Worm (Caenorhabditis elegans) whole organism, L4 larva: Measurements from ENCODE around the gene T21B10.4.

Source experiments
- D1046.2 ChIP-seq: fragments of 200-800 bp; sonication (Bioruptor generic); IDR thresholded peaks from 2 replicates; pipeline ENCODE4 v1.3.6; 2022; ENCODE audit warnings: missing genetic modification characterization, missing compliant biosample characterization
- F26F4.8 ChIP-seq: fragments of 200-800 bp; sonication (Bioruptor generic); conservative IDR thresholded peaks from 2 replicates; pipeline ENCODE4 v1.3.6; 2022; ENCODE audit warnings: missing genetic modification characterization, missing compliant biosample characterization
- F37D6.2 ChIP-seq: sonication (generic microtip); optimal IDR thresholded peaks from 2 replicates; lab custom pipeline; 2016; ENCODE audit warnings: mild to moderate bottlenecking, missing genetic modification characterization, missing compliant biosample characterization
- T20F7.1 ChIP-seq: fragments of 200-800 bp; sonication (Bioruptor generic); optimal IDR thresholded peaks from 2 replicates; lab custom pipeline; 2018; ENCODE audit warnings: mild to moderate bottlenecking, missing genetic modification characterization, missing compliant biosample characterization
- T26A8.4 ChIP-seq: fragments of 200-800 bp; sonication (Bioruptor generic); IDR thresholded peaks from 2 replicates; pipeline ENCODE4 v1.3.6; 2022; ENCODE audit warnings: missing genetic modification characterization, missing compliant biosample characterization
- Y105C5A.15 ChIP-seq: fragments of 200-800 bp; sonication (Bioruptor generic); IDR thresholded peaks from 2 replicates; pipeline ENCODE4 v1.3.6; 2022; ENCODE audit warnings: missing genetic modification characterization, missing compliant biosample characterization
- Y75B8A.6 ChIP-seq: fragments of 200-800 bp; sonication (Bioruptor generic); IDR thresholded peaks from 2 replicates; pipeline ENCODE4 v1.3.6; 2022; ENCODE audit warnings: missing genetic modification reagents, missing genetic modification characterization, missing compliant biosample characterization
- aha-1 ChIP-seq: fragments of 150-350 bp; peaks from one replicate; lab custom pipeline; 2014; ENCODE audit warnings: missing biosample characterization, missing genetic modification characterization
- aly-2 ChIP-seq: sonication (generic microtip); optimal IDR thresholded peaks from 2 replicates; lab custom pipeline; 2018; ENCODE audit warnings: missing biosample characterization, missing genetic modification characterization
- ama-1 ChIP-seq: fragments of 150-350 bp; optimal IDR thresholded peaks from 2 replicates; lab custom pipeline; 2014; ENCODE audit warnings: inconsistent platforms, mixed read lengths
- ceh-20 ChIP-seq: fragments of 200-800 bp; sonication (Bioruptor generic); IDR thresholded peaks from 2 replicates; pipeline ENCODE4 v1.3.6; 2022; ENCODE audit warnings: missing genetic modification reagents, missing genetic modification characterization, missing compliant biosample characterization
- ceh-44 ChIP-seq: fragments of 200-800 bp; sonication (Bioruptor generic); IDR thresholded peaks from 2 replicates; pipeline ENCODE4 v1.3.6; 2022; ENCODE audit warnings: missing genetic modification reagents, missing genetic modification characterization, missing compliant biosample characterization
- ctbp-1 ChIP-seq: fragments of 200-800 bp; sonication (Bioruptor generic); IDR thresholded peaks from 2 replicates; pipeline ENCODE4 v1.3.6; 2022; ENCODE audit warnings: missing genetic modification reagents, missing genetic modification characterization, missing compliant biosample characterization
- daf-12 ChIP-seq: fragments of 150-350 bp; optimal IDR thresholded peaks from 2 replicates; lab custom pipeline; 2014; ENCODE audit warnings: missing biosample characterization, missing genetic modification reagents, missing genetic modification characterization
- daf-16 ChIP-seq, 3 experiments: sonication (generic microtip); optimal IDR thresholded peaks; 2 replicates each; lab custom pipeline; 2016 to 2017; ENCODE audit warnings: missing genetic modification characterization in 3 of 3, missing genetic modification reagents in 3 of 3, mild to moderate bottlenecking in 2 of 3, missing compliant biosample characterization in 2 of 3, missing biosample characterization in 1 of 3, moderate library complexity in 1 of 3
- daf-19 ChIP-seq: fragments of 200-800 bp; sonication (Bioruptor generic); conservative IDR thresholded peaks from 2 replicates; pipeline ENCODE4 v1.3.6; 2022; ENCODE audit warnings: missing genetic modification characterization, missing compliant biosample characterization
- dmd-6 ChIP-seq: fragments of 200-800 bp; sonication (Bioruptor generic); IDR thresholded peaks from 2 replicates; pipeline ENCODE4 v1.3.6; 2022; ENCODE audit warnings: missing genetic modification reagents, missing genetic modification characterization, missing compliant biosample characterization
- egl-27 ChIP-seq: sonication (generic microtip); optimal IDR thresholded peaks from 3 replicates; lab custom pipeline; 2017; ENCODE audit warnings: missing biosample characterization, missing genetic modification reagents, missing genetic modification characterization
- hif-1 ChIP-seq, 2 experiments: sonication (generic microtip); optimal IDR thresholded peaks; 2 replicates each; lab custom pipeline; 2016 to 2017; ENCODE audit warnings: missing compliant biosample characterization in 2 of 2, missing genetic modification characterization in 2 of 2, missing genetic modification reagents in 2 of 2, missing genotype in 2 of 2, mild to moderate bottlenecking in 1 of 2
- hmg-1.1 ChIP-seq: fragments of 200-800 bp; sonication (Bioruptor generic); IDR thresholded peaks from 2 replicates; pipeline ENCODE4 v1.3.6; 2022; ENCODE audit warnings: missing genetic modification reagents, missing genetic modification characterization, missing compliant biosample characterization
- jun-1 ChIP-seq: fragments of 150-350 bp; optimal IDR thresholded peaks from 2 replicates; lab custom pipeline; 2014; ENCODE audit warnings: missing biosample characterization, missing genetic modification reagents, missing genetic modification characterization
- lim-7 ChIP-seq: fragments of 200-800 bp; sonication (Bioruptor generic); IDR thresholded peaks from 2 replicates; pipeline ENCODE4 v1.3.6; 2022; ENCODE audit warnings: missing genetic modification characterization, missing compliant biosample characterization
- lin-13 ChIP-seq: fragments of 150-350 bp; optimal IDR thresholded peaks from 2 replicates; lab custom pipeline; 2014; ENCODE audit warnings: missing biosample characterization, missing genetic modification reagents, missing genetic modification characterization
- lin-38 ChIP-seq: fragments of 200-800 bp; sonication (Bioruptor generic); IDR thresholded peaks from 2 replicates; pipeline ENCODE4 v1.3.6; 2022; ENCODE audit warnings: missing genetic modification reagents, missing genetic modification characterization, missing compliant biosample characterization
- lsy-2 ChIP-seq, 2 experiments: fragments of 150-350 bp in 1 of 2; sonication (generic microtip) in 1 of 2; optimal IDR thresholded peaks; 2 replicates each; lab custom pipeline; 2014 to 2017; ENCODE audit warnings: missing biosample characterization in 2 of 2, missing genetic modification characterization in 2 of 2
- madf-5 ChIP-seq, 2 experiments: fragments of 200-800 bp; sonication (Bioruptor generic); IDR thresholded peaks; 2 replicates each; pipeline ENCODE4 v1.3.6; 2022; ENCODE audit warnings: missing compliant biosample characterization in 2 of 2, missing genetic modification characterization in 2 of 2
- mep-1 ChIP-seq: fragments of 150-350 bp; sonication (generic microtip); optimal IDR thresholded peaks from 3 replicates; lab custom pipeline; 2014; ENCODE audit warnings: missing biosample characterization, missing genetic modification characterization
- mes-2 ChIP-seq: sonication (generic microtip); optimal IDR thresholded peaks from 2 replicates; lab custom pipeline; 2016; ENCODE audit warnings: missing genotype, mild to moderate bottlenecking, missing genetic modification characterization, missing compliant biosample characterization; ENCODE audit not compliant: poor library complexity, severe bottlenecking
- nhr-111 ChIP-seq: fragments of 200-800 bp; sonication (Bioruptor generic); optimal IDR thresholded peaks from 2 replicates; lab custom pipeline; 2018; ENCODE audit warnings: mild to moderate bottlenecking, missing genetic modification characterization, missing compliant biosample characterization
- nhr-28 ChIP-seq: fragments of 150-350 bp; optimal IDR thresholded peaks from 2 replicates; lab custom pipeline; 2014; ENCODE audit warnings: missing biosample characterization, missing genetic modification characterization
- nhr-41 ChIP-seq: fragments of 200-800 bp; sonication (Bioruptor generic); IDR thresholded peaks from 2 replicates; pipeline ENCODE4 v1.3.6; 2022; ENCODE audit warnings: missing genetic modification reagents, missing genetic modification characterization, missing compliant biosample characterization
- nhr-48 ChIP-seq: sonication (generic microtip); optimal IDR thresholded peaks from 2 replicates; lab custom pipeline; 2016; ENCODE audit warnings: mild to moderate bottlenecking, missing genetic modification characterization, missing compliant biosample characterization
- nhr-77 ChIP-seq: fragments of 150-350 bp; optimal IDR thresholded peaks from 2 replicates; lab custom pipeline; 2014; ENCODE audit warnings: missing biosample characterization, missing genetic modification characterization
- php-3 ChIP-seq: fragments of 200-800 bp; sonication (Bioruptor generic); IDR thresholded peaks from 2 replicates; pipeline ENCODE4 v1.3.6; 2022; ENCODE audit warnings: missing genetic modification reagents, missing genetic modification characterization, missing compliant biosample characterization
- saeg-2 ChIP-seq: fragments of 200-800 bp; sonication (Bioruptor generic); IDR thresholded peaks from 2 replicates; pipeline ENCODE4 v1.3.6; 2022; ENCODE audit warnings: missing genetic modification reagents, missing genetic modification characterization, missing compliant biosample characterization
- sdz-12 ChIP-seq: fragments of 200-800 bp; sonication (Bioruptor generic); optimal IDR thresholded peaks from 2 replicates; lab custom pipeline; 2018; ENCODE audit warnings: mild to moderate bottlenecking, missing genetic modification characterization, missing compliant biosample characterization
- set-16 ChIP-seq: fragments of 200-800 bp; sonication (Bioruptor generic); IDR thresholded peaks from 2 replicates; pipeline ENCODE4 v1.3.6; 2022; ENCODE audit warnings: missing genetic modification reagents, missing genetic modification characterization, missing compliant biosample characterization
- skn-1 ChIP-seq: fragments of 150-350 bp; optimal IDR thresholded peaks from 2 replicates; lab custom pipeline; 2014; ENCODE audit warnings: missing biosample characterization, missing genetic modification characterization
- snpc-1.2 ChIP-seq: fragments of 200-800 bp; sonication (Bioruptor generic); IDR thresholded peaks from 2 replicates; pipeline ENCODE4 v1.3.6; 2022; ENCODE audit warnings: missing genetic modification reagents, missing genetic modification characterization, missing compliant biosample characterization
- tra-1 ChIP-seq: fragments of 200-800 bp; sonication (Bioruptor generic); IDR thresholded peaks from 2 replicates; pipeline ENCODE4 v1.3.6; 2022; ENCODE audit warnings: missing genetic modification reagents, missing genetic modification characterization, missing compliant biosample characterization
- unc-130 ChIP-seq: sonication (generic microtip); optimal IDR thresholded peaks from 2 replicates; lab custom pipeline; 2016; ENCODE audit warnings: missing genetic modification reagents, missing genetic modification characterization, missing compliant biosample characterization
- vab-7 ChIP-seq: fragments of 200-800 bp; sonication (Bioruptor generic); IDR thresholded peaks from 2 replicates; pipeline ENCODE4 v1.3.6; 2022; ENCODE audit warnings: missing genetic modification reagents, missing genetic modification characterization, missing compliant biosample characterization
- zag-1 ChIP-seq: fragments of 150-350 bp; optimal IDR thresholded peaks from 2 replicates; lab custom pipeline; 2014; ENCODE audit warnings: missing biosample characterization, missing genetic modification characterization

T21B10.4 gene

ce11 chrII:8931405-8932149, 9.1 kb upstream of the T21B10.4 start (continued):
- TF ChIP-seq nhr-77 (tag; lab: Kevin White, UChicago) (no peak), ceh-44 (GFP tag; lab: Robert Waterston, UW) (no peak), aha-1 (tag; lab: Kevin White, UChicago) (peak; percentile 99), mes-2 (tag; lab: Kevin White, UChicago) (peak; percentile 15), ama-1 (lab: Kevin White, UChicago) (no peak), snpc-1.2 (GFP tag; lab: Robert Waterston, UW) (no peak), T20F7.1 (GFP tag; lab: Kevin White, UChicago) (no peak), nhr-48 (tag; lab: Kevin White, UChicago) (no peak), Y75B8A.6 (GFP tag; lab: Robert Waterston, UW) (0 out of 2 replicates have a peak, but pooled peaks have one; percentile 7)

- no peak for TF ChIP-seq F37D6.2
- TF ChIP-seq ama-1 (lab: Kevin White, UChicago) = no peak
- peak; percentile 48 for TF ChIP-seq set-16
- TF ChIP-seq aha-1 (tag; lab: Kevin White, UChicago) = peak; percentile 88
Observed at ce11 chrII:8932392-8932791, 8.3 kb upstream of the T21B10.4 start.

ce11 chrII:8933693-8934432, 6.8 kb upstream of the T21B10.4 start, which contains the start of gene T21B10.3:
T21B10.3 (plus strand) TSS chrII:8934382.
- no peak for TF ChIP-seq daf-12
- peak; percentile 38 for TF ChIP-seq sdz-12
- TF ChIP-seq nhr-111 (GFP tag; lab: Kevin White, UChicago) = no peak
- 0 out of 2 replicates have a peak, but pooled peaks have one; percentile 21 for TF ChIP-seq Y105C5A.15 (GFP tag; lab: Robert Waterston, UW)
- no peak for TF ChIP-seq nhr-28 (tag; lab: Kevin White, UChicago)
- TF ChIP-seq aha-1 (tag; lab: Kevin White, UChicago) = peak; percentile 89
- TF ChIP-seq lin-13 (GFP tag; lab: Kevin White, UChicago) = peak; percentile 26
- peak; percentile 38 for TF ChIP-seq hmg-1.1
- no peak for TF ChIP-seq aly-2 (tag; lab: Kevin White, UChicago)
- TF ChIP-seq daf-16 (GFP tag; optimal IDR thresholded peaks at IDR 0.05; lab: Kevin White, UChicago) = peak in 1 of 2 experiments; percentile 62
- TF ChIP-seq daf-16 (tag; optimal IDR thresholded peaks at IDR 0.05; lab: Kevin White, UChicago) = peak; percentile 2
- no peak for TF ChIP-seq jun-1 (tag; lab: Kevin White, UChicago)
- TF ChIP-seq D1046.2 (GFP tag; lab: Robert Waterston, UW) = 0 out of 2 replicates have a peak, but pooled peaks have one; percentile 61
- no peak for TF ChIP-seq egl-27
- TF ChIP-seq ceh-20 (GFP tag; lab: Robert Waterston, UW) = peak; percentile 53; the same call in 1 of the 2 replicates
- peak; percentile 40 for TF ChIP-seq dmd-6 (GFP tag; lab: Robert Waterston, UW)
- TF ChIP-seq lin-38 = peak; percentile 86
- peak; percentile 54; the same call in 1 of the 2 replicates for TF ChIP-seq vab-7 (GFP tag; lab: Robert Waterston, UW)
- peak; percentile 68; the same call in 1 of the 2 replicates for TF ChIP-seq T26A8.4 (GFP tag; lab: Robert Waterston, UW)
- TF ChIP-seq zag-1 (tag; lab: Kevin White, UChicago) = no peak
- TF ChIP-seq unc-130 (GFP tag; lab: Kevin White, UChicago) = peak; percentile 93
- 0 out of 4 replicates have a peak, but pooled peaks of 1 of the 2 experiments have one; percentile 62 for TF ChIP-seq madf-5 (GFP tag; IDR thresholded peaks at IDR 0.05; lab: Robert Waterston, UW)
- TF ChIP-seq php-3 = peak; percentile 66
- peak; percentile 75 for TF ChIP-seq tra-1
- no peak for TF ChIP-seq skn-1 (tag; lab: Kevin White, UChicago)
- TF ChIP-seq nhr-41 (GFP tag; lab: Robert Waterston, UW) = 0 out of 2 replicates have a peak, but pooled peaks have one; percentile 44
- TF ChIP-seq T20F7.1 (GFP tag; lab: Kevin White, UChicago) = peak; percentile 22
- TF ChIP-seq lim-7 (GFP tag; lab: Robert Waterston, UW) = 0 out of 2 replicates have a peak, but pooled peaks have one; percentile 30
- TF ChIP-seq mep-1 (tag; lab: Kevin White, UChicago) = peak; percentile 15
- TF ChIP-seq saeg-2 = no peak
- peak in 1 of 2 experiments; percentile 66 for TF ChIP-seq lsy-2 (tag; optimal IDR thresholded peaks at IDR 0.05; lab: Kevin White, UChicago)
- TF ChIP-seq daf-19 (GFP tag; lab: Robert Waterston, UW) = no peak
- 0 out of 2 replicates have a peak, but pooled peaks have one; percentile 46 for TF ChIP-seq ctbp-1 (GFP tag; lab: Robert Waterston, UW)
- TF ChIP-seq hif-1 (tag; optimal IDR thresholded peaks at IDR 0.05; lab: Kevin White, UChicago) = peak in 1 of 2 experiments; percentile 47
- TF ChIP-seq F26F4.8 = no peak
- TF ChIP-seq nhr-77 (tag; lab: Kevin White, UChicago) = no peak
